Fruit fly (Drosophila melanogaster) whole organism, prepupa: ENCODE results near the gene CG9259.

Experiments
- CG1621 ChIP-seq: fragments of 200-800 bp; sonication (Bioruptor generic); optimal IDR thresholded peaks from 3 replicates; lab custom pipeline; 2018; ENCODE audit warnings: missing biosample characterization, mild to moderate bottlenecking, missing genetic modification characterization
- Hr39 ChIP-seq: fragments of 200-800 bp; sonication (Bioruptor generic); optimal IDR thresholded peaks from 2 replicates; lab custom pipeline; 2016; ENCODE audit warnings: missing biosample characterization, missing genetic modification characterization
- salr ChIP-seq, 2 experiments: fragments of 200-800 bp; sonication (Bioruptor generic); optimal IDR thresholded peaks; 3 replicates each; lab custom pipeline; 2016 to 2018; ENCODE audit warnings: missing biosample characterization in 2 of 2, missing genetic modification characterization in 2 of 2, mild to moderate bottlenecking in 1 of 2

dm6 chr2L:21075105-21075504 is 14.1 kb upstream of the CG9259 start, which contains the start of gene tadr:
- no peak for TF ChIP-seq Hr39
- TF ChIP-seq CG1621 (tag; lab: Kevin White, UChicago), result no peak
- no peak for TF ChIP-seq salr (GFP tag; optimal IDR thresholded peaks at IDR 0.05; lab: Kevin White, UChicago)
